Worm (Caenorhabditis elegans) whole organism, L1 larva: ENCODE results near the gene unc-23.

Experiments used
- ama-1 ChIP-seq: fragments of 150-350 bp; optimal IDR thresholded peaks from 2 replicates; lab custom pipeline; 2014
- ceh-8 ChIP-seq: fragments of 200-800 bp; sonication (Bioruptor generic); optimal IDR thresholded peaks from 2 replicates; lab custom pipeline; 2018; ENCODE audit warnings: mild to moderate bottlenecking, missing genetic modification characterization, moderate library complexity, missing compliant biosample characterization
- fos-1 ChIP-seq: fragments of 150-350 bp; optimal IDR thresholded peaks from 2 replicates; lab custom pipeline; 2014; ENCODE audit warnings: missing biosample characterization, missing genetic modification characterization
- mdl-1 ChIP-seq, 2 experiments: fragments of 150-350 bp; optimal IDR thresholded peaks; 2 replicates each; lab custom pipeline; 2014 to 2017; ENCODE audit warnings: missing biosample characterization in 2 of 2, missing genetic modification characterization in 2 of 2, inconsistent platforms in 1 of 2
- mep-1 ChIP-seq: fragments of 150-350 bp; optimal IDR thresholded peaks from 2 replicates; lab custom pipeline; 2014; ENCODE audit warnings: missing biosample characterization, missing genetic modification characterization
- nhr-28 ChIP-seq: fragments of 150-350 bp; optimal IDR thresholded peaks from 2 replicates; lab custom pipeline; 2014; ENCODE audit warnings: missing biosample characterization, missing genetic modification characterization
- nhr-77 ChIP-seq: fragments of 150-350 bp; optimal IDR thresholded peaks from 2 replicates; lab custom pipeline; 2014; ENCODE audit warnings: missing biosample characterization, missing genetic modification characterization
- nhr-85 ChIP-seq: sonication (generic microtip); peaks from one replicate; lab custom pipeline; 2016; ENCODE audit warnings: missing genetic modification characterization, inconsistent platforms, missing compliant biosample characterization
- pag-3 ChIP-seq: sonication (generic microtip); optimal IDR thresholded peaks from 2 replicates; lab custom pipeline; 2017; ENCODE audit warnings: missing genetic modification characterization, mild to moderate bottlenecking, missing compliant biosample characterization, antibody characterized with exemption, borderline replicate concordance; ENCODE audit not compliant: insufficient read depth
- pqm-1 ChIP-seq: sonication (generic microtip); optimal IDR thresholded peaks from 3 replicates; lab custom pipeline; 2017; ENCODE audit warnings: missing biosample characterization, missing genetic modification characterization
- skn-1 ChIP-seq: fragments of 150-350 bp; optimal IDR thresholded peaks from 2 replicates; lab custom pipeline; 2014; ENCODE audit warnings: missing biosample characterization, missing genetic modification characterization
- zag-1 ChIP-seq: fragments of 150-350 bp; optimal IDR thresholded peaks from 2 replicates; lab custom pipeline; 2014; ENCODE audit warnings: missing biosample characterization, missing genetic modification characterization
- ztf-4 ChIP-seq: fragments of 150-350 bp; optimal IDR thresholded peaks from 2 replicates; lab custom pipeline; 2014; ENCODE audit warnings: missing biosample characterization, missing genetic modification characterization

- TF ChIP-seq ceh-8 (GFP tag; lab: Kevin White, UChicago) = no peak
- no peak for TF ChIP-seq mdl-1 (tag; optimal IDR thresholded peaks at IDR 0.05; lab: Kevin White, UChicago)
- no peak for TF ChIP-seq ztf-4 (tag; lab: Kevin White, UChicago)
- TF ChIP-seq ama-1 = no peak
- no peak for TF ChIP-seq zag-1 (tag; lab: Kevin White, UChicago)
- no peak for TF ChIP-seq pag-3 (tag; lab: Kevin White, UChicago)
- no peak for TF ChIP-seq nhr-28
- no peak for TF ChIP-seq nhr-85 (tag; lab: Kevin White, UChicago)
- no peak for TF ChIP-seq pqm-1
- no peak for TF ChIP-seq skn-1 (tag; lab: Kevin White, UChicago)
- TF ChIP-seq mep-1 = peak; percentile 7
- no peak for TF ChIP-seq nhr-77 (tag; lab: Kevin White, UChicago)
- no peak for TF ChIP-seq fos-1 (tag; lab: Kevin White, UChicago)
Observed at ce11 chrV:8974889-8975422, 38.8 kb downstream of the unc-23 start, which contains the start of gene nhr-143.
